Worm (Caenorhabditis elegans): ENCODE data around the gene F20B6.5.
A peak's percentile ranks its signal among the peaks of the same experiment; 100 is the strongest.

The F20B6.5 gene

DNA sequence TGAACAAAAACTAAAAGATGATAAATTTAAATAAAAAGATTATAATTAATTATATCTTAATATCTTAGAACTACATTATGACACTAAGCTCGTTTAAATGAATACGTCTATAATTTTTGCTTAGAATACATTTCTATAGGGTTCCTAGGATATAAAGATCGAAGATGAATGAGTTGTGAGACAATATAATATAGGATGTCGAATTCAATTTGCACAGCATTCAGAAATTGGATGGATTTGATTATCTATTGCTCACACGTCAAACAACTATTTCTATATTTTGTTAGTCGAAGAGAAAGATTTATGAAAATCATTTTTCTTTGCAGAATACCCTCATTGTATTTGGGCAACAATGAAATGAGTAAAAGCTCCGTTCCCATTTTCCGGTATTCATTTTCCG is 39.2 kb upstream of the F20B6.5 start:
- TF ChIP-seq hnd-1 (tag; optimal IDR thresholded peaks at IDR 0.05), result no peak
- TF ChIP-seq pes-1 (GFP tag; IDR thresholded peaks at IDR 0.05), result no peak
- no peak for TF ChIP-seq tbx-11 (GFP tag; IDR thresholded peaks at IDR 0.05)
- TF ChIP-seq tbx-37 (GFP tag; conservative IDR thresholded peaks at IDR 0.05), result no peak
- no peak for TF ChIP-seq ets-7 (tag; optimal IDR thresholded peaks at IDR 0.05)
- TF ChIP-seq hmg-4 (GFP tag; optimal IDR thresholded peaks at IDR 0.05), result no peak
- no peak for TF ChIP-seq scrt-1 (GFP tag; IDR thresholded peaks at IDR 0.05)
- TF ChIP-seq tra-4 (tag; optimal IDR thresholded peaks at IDR 0.05), result no peak
- TF ChIP-seq B0310.2 (tag; optimal IDR thresholded peaks at IDR 0.05), result no peak
- no peak for TF ChIP-seq F13C5.2 (tag; optimal IDR thresholded peaks at IDR 0.05)
- TF ChIP-seq hmbx-1 (tag; optimal IDR thresholded peaks at IDR 0.05), result no peak
- TF ChIP-seq flt-1 (GFP tag; IDR thresholded peaks at IDR 0.05), result no peak
- TF ChIP-seq ceh-13 (GFP tag; optimal IDR thresholded peaks at IDR 0.05), result no peak
- TF ChIP-seq sea-1 (GFP tag; conservative IDR thresholded peaks at IDR 0.05), result no peak
- no peak for TF ChIP-seq ama-1 (optimal IDR thresholded peaks at IDR 0.05)
- TF ChIP-seq ceh-36 (tag; optimal IDR thresholded peaks at IDR 0.05), result no peak
- TF ChIP-seq aly-1 (tag; optimal IDR thresholded peaks at IDR 0.05), result no peak

ce11 chrX:4235752-4236151 is 36.0 kb upstream of the F20B6.5 start, which contains the start of gene rab-37:
Gene rab-37 (minus strand): TSS chrX:4235852.
- TF ChIP-seq tra-4 (tag; optimal IDR thresholded peaks at IDR 0.05) (no peak), ceh-13 (GFP tag; optimal IDR thresholded peaks at IDR 0.05) (no peak), ama-1 (optimal IDR thresholded peaks at IDR 0.05) (no peak), tbx-11 (GFP tag; IDR thresholded peaks at IDR 0.05) (no peak), ets-7 (tag; optimal IDR thresholded peaks at IDR 0.05) (no peak), hnd-1 (tag; optimal IDR thresholded peaks at IDR 0.05) (no peak), aly-1 (tag; optimal IDR thresholded peaks at IDR 0.05) (no peak), F13C5.2 (tag; optimal IDR thresholded peaks at IDR 0.05) (no peak), sea-1 (GFP tag; conservative IDR thresholded peaks at IDR 0.05) (no peak)

ce11 chrX:4222779-4223387 is 23.2 kb upstream of the F20B6.5 start:
- TF ChIP-seq scrt-1 (GFP tag; IDR thresholded peaks at IDR 0.05) (no peak), aly-1 (tag; optimal IDR thresholded peaks at IDR 0.05) (no peak), tra-4 (tag; optimal IDR thresholded peaks at IDR 0.05) (no peak), pes-1 (GFP tag; IDR thresholded peaks at IDR 0.05) (0 out of 2 replicates have a peak, but pooled peaks have one; percentile 24), B0310.2 (tag; optimal IDR thresholded peaks at IDR 0.05) (peak; percentile 37), hmg-4 (GFP tag; optimal IDR thresholded peaks at IDR 0.05) (no peak), tbx-37 (GFP tag; conservative IDR thresholded peaks at IDR 0.05) (no peak), ets-7 (tag; optimal IDR thresholded peaks at IDR 0.05) (no peak)

DNA sequence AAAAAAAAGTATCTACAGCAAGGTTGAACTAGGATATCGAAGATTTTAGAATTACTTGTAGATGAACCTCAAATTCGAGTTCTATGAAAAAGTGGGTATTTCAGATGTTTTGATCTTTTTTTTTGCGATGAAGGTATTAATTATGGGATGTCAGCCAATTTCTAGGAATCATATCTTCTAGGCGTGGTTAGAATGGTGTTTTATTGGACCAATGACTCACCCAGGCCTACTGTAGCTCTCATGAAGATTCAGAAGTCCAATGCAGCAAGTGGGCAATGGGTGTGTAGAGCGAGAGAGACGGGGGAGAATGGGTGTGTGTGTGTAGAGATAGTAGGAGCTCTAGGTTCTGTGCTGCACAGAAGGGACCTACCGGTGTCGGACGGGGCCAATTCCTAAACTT is 22.5 kb upstream of the F20B6.5 start:
- TF ChIP-seq tra-4 (tag; optimal IDR thresholded peaks at IDR 0.05) (no peak), pes-1 (GFP tag; IDR thresholded peaks at IDR 0.05) (no peak), tbx-11 (GFP tag; IDR thresholded peaks at IDR 0.05) (no peak), aly-1 (tag; optimal IDR thresholded peaks at IDR 0.05) (no peak), B0310.2 (tag; optimal IDR thresholded peaks at IDR 0.05) (no peak), F13C5.2 (tag; optimal IDR thresholded peaks at IDR 0.05) (no peak), hmbx-1 (tag; optimal IDR thresholded peaks at IDR 0.05) (no peak), ets-7 (tag; optimal IDR thresholded peaks at IDR 0.05) (no peak), ceh-36 (tag; optimal IDR thresholded peaks at IDR 0.05) (no peak), sea-1 (GFP tag; conservative IDR thresholded peaks at IDR 0.05) (no peak), hmg-4 (GFP tag; optimal IDR thresholded peaks at IDR 0.05) (no peak), ama-1 (optimal IDR thresholded peaks at IDR 0.05) (no peak), hnd-1 (tag; optimal IDR thresholded peaks at IDR 0.05) (no peak), flt-1 (GFP tag; IDR thresholded peaks at IDR 0.05) (no peak), scrt-1 (GFP tag; IDR thresholded peaks at IDR 0.05) (no peak), tbx-37 (GFP tag; conservative IDR thresholded peaks at IDR 0.05) (no peak; the same call in 1 of the 2 replicates), ceh-13 (GFP tag; optimal IDR thresholded peaks at IDR 0.05) (no peak)

- TF ChIP-seq tra-4 (tag; optimal IDR thresholded peaks at IDR 0.05) (no peak), sea-1 (GFP tag; conservative IDR thresholded peaks at IDR 0.05) (no peak), hmg-4 (GFP tag; optimal IDR thresholded peaks at IDR 0.05) (no peak), flt-1 (GFP tag; IDR thresholded peaks at IDR 0.05) (no peak), tbx-11 (GFP tag; IDR thresholded peaks at IDR 0.05) (no peak), pes-1 (GFP tag; IDR thresholded peaks at IDR 0.05) (no peak), ceh-36 (tag; optimal IDR thresholded peaks at IDR 0.05) (no peak), scrt-1 (GFP tag; IDR thresholded peaks at IDR 0.05) (no peak), F13C5.2 (tag; optimal IDR thresholded peaks at IDR 0.05) (no peak), ama-1 (optimal IDR thresholded peaks at IDR 0.05) (no peak)
Observed at ce11 chrX:4219487-4219886, 19.8 kb upstream of the F20B6.5 start.

- TF ChIP-seq pes-1 (GFP tag; IDR thresholded peaks at IDR 0.05) (0 out of 2 replicates have a peak, but pooled peaks have one; percentile 7), tra-4 (tag; optimal IDR thresholded peaks at IDR 0.05) (no peak)
Observed at ce11 chrX:4218174-4218573, 18.4 kb upstream of the F20B6.5 start, which contains the start of gene W01H2.2. Gene W01H2.2 (minus strand): TSS chrX:4218458.

ce11 chrX:4216894-4217293 is 17.2 kb upstream of the F20B6.5 start, which contains the start of the genes F20B6.10 and hpk-1:
Gene F20B6.10 (minus strand): TSS chrX:4217196.
Gene hpk-1 (minus strand): TSS chrX:4217290.
- TF ChIP-seq tbx-37 (GFP tag; conservative IDR thresholded peaks at IDR 0.05) (no peak), hmbx-1 (tag; optimal IDR thresholded peaks at IDR 0.05) (no peak), ceh-13 (GFP tag; optimal IDR thresholded peaks at IDR 0.05) (no peak), B0310.2 (tag; optimal IDR thresholded peaks at IDR 0.05) (no peak), scrt-1 (GFP tag; IDR thresholded peaks at IDR 0.05) (no peak), tbx-11 (GFP tag; IDR thresholded peaks at IDR 0.05) (no peak), flt-1 (GFP tag; IDR thresholded peaks at IDR 0.05) (no peak), ama-1 (optimal IDR thresholded peaks at IDR 0.05) (no peak), F13C5.2 (tag; optimal IDR thresholded peaks at IDR 0.05) (no peak)
